Fruit fly (Drosophila melanogaster): ENCODE results near the gene sro.

sro gene

DNA sequence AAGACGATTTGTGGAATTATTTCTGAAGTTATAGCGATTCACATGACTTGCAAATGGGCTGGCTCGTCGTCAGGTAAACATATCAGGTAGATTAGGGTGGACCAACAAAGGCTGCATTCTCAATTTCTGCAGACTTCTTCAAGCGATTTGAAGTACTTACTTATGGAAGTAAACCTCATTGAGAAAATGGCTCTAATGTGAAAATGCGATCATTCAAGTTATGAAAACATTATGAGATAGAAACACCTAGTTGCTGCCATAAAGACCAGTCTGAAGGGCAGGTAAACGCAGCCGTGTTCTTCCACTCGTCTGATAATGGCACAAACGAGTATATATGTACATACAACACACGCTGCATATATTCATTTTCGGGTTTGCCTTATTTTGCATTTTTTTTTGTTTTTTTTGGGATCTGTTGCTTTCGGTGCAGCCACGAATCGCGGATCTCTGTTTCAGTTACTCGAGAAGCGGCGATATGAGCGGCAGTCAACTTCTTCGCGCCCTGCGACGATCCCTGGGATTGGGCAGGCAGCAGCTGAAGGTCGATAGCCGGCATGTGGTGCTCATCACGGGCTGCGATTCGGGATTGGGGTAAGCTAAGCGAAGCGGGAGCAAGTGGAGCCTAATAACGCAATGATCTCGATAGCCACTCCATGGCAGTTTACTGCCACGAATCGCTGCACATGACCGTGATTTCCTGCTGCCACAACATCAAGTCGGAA lies at the start of gene sro:
TSS of gene sro (plus strand) at position 437 of the 722 bp plus-strand sequence.
- TF ChIP-seq Sin3A (optimal IDR thresholded peaks at IDR 0.05) (no peak), h (optimal IDR thresholded peaks at IDR 0.05) (no peak), psq (optimal IDR thresholded peaks at IDR 0.05) (no peak)

- TF ChIP-seq insv (optimal IDR thresholded peaks at IDR 0.05) (no peak), Myc (optimal IDR thresholded peaks at IDR 0.05) (no peak), Sin3A (optimal IDR thresholded peaks at IDR 0.05) (no peak), psq (optimal IDR thresholded peaks at IDR 0.05) (no peak), ttk (optimal IDR thresholded peaks at IDR 0.05) (no peak), h (optimal IDR thresholded peaks at IDR 0.05) (no peak)
These were observed 49.3 kb upstream of the sro start, which contains the start of the genes Wdr24 and IntS11 for dm6 chr3R:29745056-29745455. Wdr24 (minus strand) TSS chr3R:29745092. IntS11 (plus strand) TSS chr3R:29745337.

DNA sequence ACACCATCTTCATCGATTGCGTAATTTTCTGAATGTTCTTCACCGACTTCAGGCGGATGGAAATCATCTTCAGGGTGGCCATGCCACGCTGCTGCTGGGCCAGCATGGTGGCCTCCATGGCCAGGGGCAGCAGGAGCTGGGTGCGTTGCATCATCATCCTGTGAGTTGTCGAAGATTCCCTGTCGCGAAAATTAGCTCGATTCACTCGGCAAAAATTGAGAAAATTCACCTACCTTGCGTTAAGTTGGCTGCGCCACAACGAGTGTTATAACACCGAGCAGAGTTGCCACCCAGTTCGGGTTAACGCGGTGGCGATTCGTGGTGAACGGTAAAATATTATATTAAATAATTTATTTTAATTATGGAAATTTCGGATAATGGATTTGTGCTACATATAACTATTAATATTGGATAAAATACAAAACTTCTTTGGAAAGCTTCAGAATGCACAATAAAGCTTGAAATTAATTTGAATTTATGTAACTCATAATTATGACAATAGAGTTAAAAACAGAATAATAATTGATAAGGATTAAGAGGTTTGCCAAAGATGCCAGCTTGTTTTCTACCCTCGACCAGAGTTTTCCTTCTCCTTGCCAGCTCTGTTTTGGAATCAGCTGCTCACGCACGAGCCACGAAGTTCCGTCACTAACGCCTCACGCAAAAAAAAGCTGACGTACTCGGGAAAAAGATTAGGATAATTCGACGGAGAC lies 45.6 kb upstream of the sro start, which contains the start of the genes ATPsyngamma and yata:
TSS of gene ATPsyngamma (minus strand) at position 573 of the 713 bp plus-strand sequence.
TSS of gene yata (plus strand) at position 629 of the 713 bp plus-strand sequence.
- TF ChIP-seq h (optimal IDR thresholded peaks at IDR 0.05), result no peak
- no peak for TF ChIP-seq insv (optimal IDR thresholded peaks at IDR 0.05)
- TF ChIP-seq psq (optimal IDR thresholded peaks at IDR 0.05), result no peak
- TF ChIP-seq Sin3A (optimal IDR thresholded peaks at IDR 0.05), result no peak
- no peak for TF ChIP-seq Myc (optimal IDR thresholded peaks at IDR 0.05)
- TF ChIP-seq ttk (optimal IDR thresholded peaks at IDR 0.05), result no peak

- TF ChIP-seq Sin3A (optimal IDR thresholded peaks at IDR 0.05) (no peak), insv (optimal IDR thresholded peaks at IDR 0.05) (no peak), Myc (optimal IDR thresholded peaks at IDR 0.05) (no peak), h (optimal IDR thresholded peaks at IDR 0.05) (no peak), psq (optimal IDR thresholded peaks at IDR 0.05) (no peak), ttk (optimal IDR thresholded peaks at IDR 0.05) (no peak)
These were observed 44.9 kb upstream of the sro start for dm6 chr3R:29749304-29750066.

- TF ChIP-seq h (optimal IDR thresholded peaks at IDR 0.05) (no peak), Myc (optimal IDR thresholded peaks at IDR 0.05) (no peak), Sin3A (optimal IDR thresholded peaks at IDR 0.05) (no peak), psq (optimal IDR thresholded peaks at IDR 0.05) (no peak), ttk (optimal IDR thresholded peaks at IDR 0.05) (no peak), insv (optimal IDR thresholded peaks at IDR 0.05) (no peak)
These were observed 39.1 kb upstream of the sro start for dm6 chr3R:29755248-29755647.

DNA sequence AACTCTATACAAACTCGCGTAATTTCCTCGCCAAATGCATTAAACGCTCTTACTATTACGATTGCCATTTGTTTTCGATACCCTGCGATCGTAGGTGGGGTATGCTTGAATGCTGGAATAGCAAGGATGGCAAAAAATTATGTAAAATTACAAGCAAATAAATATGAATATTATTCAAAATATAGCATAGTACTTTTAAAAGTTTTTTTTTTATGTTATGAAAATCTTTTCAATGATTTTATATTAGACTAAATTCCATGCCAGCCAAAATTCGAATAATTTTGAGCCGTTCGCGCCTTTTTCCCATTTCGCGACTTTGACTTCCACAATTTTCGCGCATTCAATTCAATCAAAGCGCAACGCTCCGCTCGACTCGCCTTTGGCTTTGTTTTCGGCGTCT lies 38.2 kb upstream of the sro start:
- no peak for TF ChIP-seq Sin3A (optimal IDR thresholded peaks at IDR 0.05)
- TF ChIP-seq Myc (optimal IDR thresholded peaks at IDR 0.05), result no peak
- no peak for TF ChIP-seq insv (optimal IDR thresholded peaks at IDR 0.05)
- TF ChIP-seq h (optimal IDR thresholded peaks at IDR 0.05), result no peak
- TF ChIP-seq psq (optimal IDR thresholded peaks at IDR 0.05), result no peak
- no peak for TF ChIP-seq ttk (optimal IDR thresholded peaks at IDR 0.05)

dm6 chr3R:29757226-29757625 lies 37.2 kb upstream of the sro start:
- TF ChIP-seq Myc (optimal IDR thresholded peaks at IDR 0.05) (no peak), Sin3A (optimal IDR thresholded peaks at IDR 0.05) (no peak), psq (optimal IDR thresholded peaks at IDR 0.05) (no peak), ttk (optimal IDR thresholded peaks at IDR 0.05) (no peak)

DNA sequence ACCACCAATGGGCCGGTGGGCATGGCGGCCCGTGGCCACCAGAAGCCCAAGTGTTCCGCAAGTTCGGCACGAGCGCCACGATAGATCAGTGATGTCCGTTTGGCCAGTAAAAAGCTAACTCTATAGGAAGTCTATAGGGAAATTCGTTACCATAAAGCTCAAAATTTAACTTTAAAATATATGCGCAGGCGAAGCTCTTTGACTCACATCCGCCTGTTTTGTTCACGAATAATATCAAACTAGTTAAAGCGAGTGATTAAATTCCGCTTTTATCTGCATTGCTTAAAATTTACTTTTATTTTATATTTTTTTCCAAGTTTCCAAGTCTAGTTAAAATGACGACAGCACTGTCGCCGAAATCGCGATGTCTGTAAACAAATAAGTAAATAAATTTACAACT lies 36.7 kb upstream of the sro start:
- TF ChIP-seq psq (optimal IDR thresholded peaks at IDR 0.05), result no peak
- TF ChIP-seq Myc (optimal IDR thresholded peaks at IDR 0.05), result no peak
- no peak for TF ChIP-seq ttk (optimal IDR thresholded peaks at IDR 0.05)
- TF ChIP-seq h (optimal IDR thresholded peaks at IDR 0.05), result no peak
- no peak for TF ChIP-seq insv (optimal IDR thresholded peaks at IDR 0.05)
- no peak for TF ChIP-seq Sin3A (optimal IDR thresholded peaks at IDR 0.05)

DNA sequence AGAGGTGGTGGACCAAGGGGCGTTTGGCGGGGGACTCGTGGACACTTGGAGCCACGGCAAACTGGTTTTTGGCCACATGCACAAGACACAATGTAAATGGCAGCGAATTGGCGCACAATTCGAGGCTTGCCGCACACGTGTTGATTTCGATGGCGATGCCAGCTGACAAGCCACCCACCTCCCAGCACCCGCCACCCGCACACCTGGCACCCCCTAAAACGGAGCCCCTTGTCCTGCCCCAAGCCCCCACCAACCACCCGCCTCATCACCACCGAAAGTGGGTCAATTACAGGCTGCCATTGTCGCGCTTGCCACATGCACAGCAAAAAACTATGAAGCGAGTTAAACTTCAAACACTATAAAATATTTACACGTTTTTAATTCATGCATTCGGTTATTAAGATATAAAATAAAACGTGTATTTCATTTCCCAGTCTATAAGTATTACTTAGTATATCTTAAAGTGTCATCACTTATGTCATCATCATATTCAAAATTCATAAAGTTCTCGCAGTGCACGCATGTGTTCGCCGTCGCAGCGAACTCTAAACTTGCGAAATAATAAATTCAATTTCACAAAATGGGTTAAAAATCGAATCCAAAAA lies 36.2 kb upstream of the sro start:
- TF ChIP-seq ttk (optimal IDR thresholded peaks at IDR 0.05) (no peak), psq (optimal IDR thresholded peaks at IDR 0.05) (no peak), Myc (optimal IDR thresholded peaks at IDR 0.05) (no peak), h (optimal IDR thresholded peaks at IDR 0.05) (no peak), insv (optimal IDR thresholded peaks at IDR 0.05) (no peak), Sin3A (optimal IDR thresholded peaks at IDR 0.05) (no peak)

DNA sequence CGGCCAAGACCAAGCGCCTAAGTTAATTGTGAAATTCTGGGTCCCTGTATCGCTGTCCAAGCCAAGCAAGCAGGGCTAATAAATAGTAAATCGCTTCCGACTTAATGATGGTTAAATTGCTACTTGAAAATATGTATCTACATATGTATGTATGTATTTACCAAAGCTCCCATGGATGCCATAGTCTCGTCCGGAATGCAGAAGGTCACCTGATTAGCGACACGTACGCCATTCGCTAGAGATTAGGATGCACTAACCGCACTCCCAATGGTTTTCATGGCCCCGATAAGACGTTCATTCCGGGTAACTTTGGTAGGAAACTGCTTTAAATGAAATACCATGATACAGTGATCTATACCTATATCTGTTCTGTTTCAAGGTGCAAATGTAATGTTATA lies 35.7 kb upstream of the sro start:
- TF ChIP-seq Myc (optimal IDR thresholded peaks at IDR 0.05), result no peak
- no peak for TF ChIP-seq insv (optimal IDR thresholded peaks at IDR 0.05)
- no peak for TF ChIP-seq ttk (optimal IDR thresholded peaks at IDR 0.05)
- TF ChIP-seq Sin3A (optimal IDR thresholded peaks at IDR 0.05), result no peak
- no peak for TF ChIP-seq h (optimal IDR thresholded peaks at IDR 0.05)
- TF ChIP-seq psq (optimal IDR thresholded peaks at IDR 0.05), result no peak

- TF ChIP-seq ttk (optimal IDR thresholded peaks at IDR 0.05) (no peak), Myc (optimal IDR thresholded peaks at IDR 0.05) (no peak), psq (optimal IDR thresholded peaks at IDR 0.05) (no peak), h (optimal IDR thresholded peaks at IDR 0.05) (no peak), Sin3A (optimal IDR thresholded peaks at IDR 0.05) (no peak), insv (optimal IDR thresholded peaks at IDR 0.05) (no peak)
These were observed 34.4 kb upstream of the sro start for dm6 chr3R:29760042-29760441.

Data from Kc167 (cell line).